Fruit fly (Drosophila melanogaster): Measurements from ENCODE around the gene Obp85a.

Obp85a gene

DNA sequence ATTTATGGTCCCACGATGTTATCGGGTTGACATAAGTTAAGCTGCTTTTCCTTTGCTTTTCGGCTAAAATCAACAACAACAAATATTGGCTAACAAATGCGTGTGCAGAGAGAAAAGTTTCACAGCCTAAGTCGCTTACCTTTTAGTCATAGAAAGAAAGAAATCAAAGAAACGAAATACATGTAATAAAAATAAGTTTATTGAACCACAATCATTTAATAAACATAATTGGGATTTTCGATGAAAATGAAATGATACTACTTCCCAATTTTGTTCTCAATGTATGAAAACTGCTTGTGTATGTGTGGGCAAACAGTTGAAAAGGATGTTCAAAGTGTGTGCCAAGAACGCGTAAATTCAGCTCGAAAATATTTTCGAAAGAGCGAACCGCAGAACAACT, 32.9 kb upstream of the Obp85a start (continued):
- TF ChIP-seq CG2889 (GFP tag; IDR thresholded peaks at IDR 0.05), result no peak
- no peak for TF ChIP-seq CG7745 (tag; optimal IDR thresholded peaks at IDR 0.05)
- TF ChIP-seq CG8089 (GFP tag; optimal IDR thresholded peaks at IDR 0.05), result no peak
- peak; percentile 43 for TF ChIP-seq Hmr (GFP tag; optimal IDR thresholded peaks at IDR 0.05)
- TF ChIP-seq CG13424 (tag; optimal IDR thresholded peaks at IDR 0.05), result peak; percentile 8
- TF ChIP-seq MBD-R2 (GFP tag; IDR thresholded peaks at IDR 0.05), result no peak
- peak; percentile 39 for TF ChIP-seq CG7556 (GFP tag; optimal IDR thresholded peaks at IDR 0.05)
- peak; percentile 43 for TF ChIP-seq lab (GFP tag; optimal IDR thresholded peaks at IDR 0.05)
- TF ChIP-seq da (GFP tag; optimal IDR thresholded peaks at IDR 0.05), result no peak
- peak; percentile 4 for TF ChIP-seq Hand (GFP tag; optimal IDR thresholded peaks at IDR 0.05)
- TF ChIP-seq gem (tag; optimal IDR thresholded peaks at IDR 0.05), result peak; percentile 33
- TF ChIP-seq Oaz (GFP tag; IDR thresholded peaks at IDR 0.05), result no peak
- no peak for TF ChIP-seq mam (GFP tag; optimal IDR thresholded peaks at IDR 0.05)
- TF ChIP-seq CG7839 (tag; optimal IDR thresholded peaks at IDR 0.05), result peak; percentile 29
- TF ChIP-seq row (GFP tag; IDR thresholded peaks at IDR 0.05), result peak; percentile 34; the same call in 1 of the 3 replicates
- no peak for TF ChIP-seq CG8478 (optimal IDR thresholded peaks at IDR 0.05)
- TF ChIP-seq Fer1 (GFP tag; optimal IDR thresholded peaks at IDR 0.05), result peak; percentile 25
- no peak for TF ChIP-seq CG1832 (GFP tag; optimal IDR thresholded peaks at IDR 0.05)
- TF ChIP-seq CG15269 (tag; optimal IDR thresholded peaks at IDR 0.05), result peak; percentile 17
- no peak for TF ChIP-seq CG16815 (GFP tag; optimal IDR thresholded peaks at IDR 0.05)
- no peak for TF ChIP-seq HHEX (GFP tag; optimal IDR thresholded peaks at IDR 0.05)
- TF ChIP-seq CG7357 (GFP tag; IDR thresholded peaks at IDR 0.05), result no peak
- no peak for TF ChIP-seq zfh2 (GFP tag; optimal IDR thresholded peaks at IDR 0.05)
- peak in 1 of 2 experiments; percentile 32 for TF ChIP-seq Hr51 (GFP tag; optimal IDR thresholded peaks at IDR 0.05)
- TF ChIP-seq grau (tag; optimal IDR thresholded peaks at IDR 0.05), result peak; percentile 20
- TF ChIP-seq CG11398 (GFP tag; optimal IDR thresholded peaks at IDR 0.05), result no peak
- TF ChIP-seq CG2120 (GFP tag; optimal IDR thresholded peaks at IDR 0.05), result peak; percentile 49
- peak; percentile 30 for TF ChIP-seq dmrt99B (tag; optimal IDR thresholded peaks at IDR 0.05)
- peak; percentile 11 for TF ChIP-seq CoRest (tag; optimal IDR thresholded peaks at IDR 0.05)
- no peak for TF ChIP-seq Antp (GFP tag; optimal IDR thresholded peaks at IDR 0.05)
- TF ChIP-seq CG2678 (tag; optimal IDR thresholded peaks at IDR 0.05), result peak; percentile 54
- peak; percentile 19 for TF ChIP-seq Sox102F (GFP tag; optimal IDR thresholded peaks at IDR 0.05)
- peak; percentile 32 for TF ChIP-seq CG11504 (tag; optimal IDR thresholded peaks at IDR 0.05)
- peak; percentile 21 for TF ChIP-seq lilli (GFP tag; optimal IDR thresholded peaks at IDR 0.05)
- TF ChIP-seq CG13296 (GFP tag; optimal IDR thresholded peaks at IDR 0.05), result peak; percentile 2
- peak; percentile 22 for TF ChIP-seq CG9817 (tag; optimal IDR thresholded peaks at IDR 0.05)
- TF ChIP-seq Meics (GFP tag; optimal IDR thresholded peaks at IDR 0.05), result peak; percentile 19
- no peak for TF ChIP-seq tap (tag; optimal IDR thresholded peaks at IDR 0.05)
- peak; percentile 36 for TF ChIP-seq slbo (GFP tag; IDR thresholded peaks at IDR 0.05)
- peak; percentile 12 for TF ChIP-seq CG17359 (tag; optimal IDR thresholded peaks at IDR 0.05)
- TF ChIP-seq Fer3 (tag; optimal IDR thresholded peaks at IDR 0.05), result peak; percentile 17
- 0 out of 2 replicates have a peak, but pooled peaks have one; percentile 22 for TF ChIP-seq CG9932 (GFP tag; IDR thresholded peaks at IDR 0.05)
- TF ChIP-seq Ptx1 (GFP tag; IDR thresholded peaks at IDR 0.05), result 0 out of 2 replicates have a peak, but pooled peaks have one; percentile 26

All from whole organism, embryonic.